Worm (Caenorhabditis elegans) whole organism, mixed stage, embryonic: ENCODE results near the gene fbxa-71.

Experiments
- M03D4.4 ChIP-seq: sonication (generic microtip); optimal IDR thresholded peaks from 2 replicates; lab custom pipeline; 2017; ENCODE audit warnings: mild to moderate bottlenecking, missing genetic modification characterization, missing compliant biosample characterization
- elt-1 ChIP-seq: sonication (generic microtip); optimal IDR thresholded peaks from 2 replicates; lab custom pipeline; 2017; ENCODE audit warnings: missing genetic modification characterization, mild to moderate bottlenecking, missing compliant biosample characterization, antibody characterized with exemption, moderate library complexity, borderline replicate concordance; ENCODE audit not compliant: insufficient read depth
- flh-1 ChIP-seq: fragments of 200-800 bp; sonication (Bioruptor generic); optimal IDR thresholded peaks from 2 replicates; lab custom pipeline; 2018; ENCODE audit warnings: mild to moderate bottlenecking, missing genetic modification characterization, moderate library complexity, missing compliant biosample characterization
- lin-13 ChIP-seq: fragments of 150-350 bp; optimal IDR thresholded peaks from 2 replicates; lab custom pipeline; 2014; ENCODE audit warnings: missing biosample characterization, missing genetic modification characterization
- lsy-2 ChIP-seq: fragments of 150-350 bp; optimal IDR thresholded peaks from 2 replicates; lab custom pipeline; 2014; ENCODE audit warnings: missing biosample characterization, missing genetic modification characterization
- mep-1 ChIP-seq: fragments of 150-350 bp; optimal IDR thresholded peaks from 2 replicates; lab custom pipeline; 2017; ENCODE audit warnings: missing biosample characterization, missing genetic modification reagents, missing genetic modification characterization, inconsistent platforms
- mls-2 ChIP-seq: sonication (generic microtip); optimal IDR thresholded peaks from 2 replicates; lab custom pipeline; 2016; ENCODE audit warnings: mild to moderate bottlenecking, missing genetic modification characterization, moderate library complexity, missing compliant biosample characterization
- nhr-12 ChIP-seq: fragments of 150-350 bp; optimal IDR thresholded peaks from 2 replicates; lab custom pipeline; 2014; ENCODE audit warnings: missing biosample characterization, missing genetic modification characterization
- nhr-237 ChIP-seq: fragments of 150-350 bp; optimal IDR thresholded peaks from 2 replicates; lab custom pipeline; 2014; ENCODE audit warnings: missing biosample characterization, missing genetic modification characterization
- nhr-76 ChIP-seq: sonication (generic microtip); optimal IDR thresholded peaks from 2 replicates; lab custom pipeline; 2017; ENCODE audit warnings: missing biosample characterization, missing genetic modification characterization
- snpc-4 ChIP-seq: fragments of 150-350 bp; optimal IDR thresholded peaks from 2 replicates; lab custom pipeline; 2014; ENCODE audit warnings: missing biosample characterization, missing genetic modification characterization
- unc-39 ChIP-seq: fragments of 150-350 bp; optimal IDR thresholded peaks from 2 replicates; lab custom pipeline; 2014; ENCODE audit warnings: missing biosample characterization, missing genetic modification characterization
- ztf-11 ChIP-seq: fragments of 150-350 bp; optimal IDR thresholded peaks from 2 replicates; lab custom pipeline; 2014; ENCODE audit warnings: missing biosample characterization, missing genetic modification characterization

ce11 chrIII:2281975-2282957 lies 26.6 kb downstream of the fbxa-71 start, which contains the start of gene Y54F10BM.3:
- TF ChIP-seq mep-1 (tag; lab: Kevin White, UChicago): no peak
- TF ChIP-seq elt-1 (tag; lab: Kevin White, UChicago): no peak
- TF ChIP-seq nhr-76: no peak
- no peak for TF ChIP-seq ztf-11 (tag; lab: Kevin White, UChicago)
- no peak for TF ChIP-seq lin-13 (tag; lab: Kevin White, UChicago)
- TF ChIP-seq M03D4.4 (tag; lab: Kevin White, UChicago): no peak
- TF ChIP-seq nhr-12 (tag; lab: Kevin White, UChicago): no peak
- no peak for TF ChIP-seq snpc-4 (tag; lab: Kevin White, UChicago)
- no peak for TF ChIP-seq nhr-237 (tag; lab: Kevin White, UChicago)
- TF ChIP-seq unc-39 (tag; lab: Kevin White, UChicago): no peak
- no peak for TF ChIP-seq lsy-2 (tag; lab: Kevin White, UChicago)
- no peak for TF ChIP-seq flh-1
- TF ChIP-seq mls-2 (tag; lab: Kevin White, UChicago): no peak
